Worm (Caenorhabditis elegans) whole organism, late embryonic: ENCODE results near the gene Y39B6A.10.
A peak's percentile ranks its signal among the peaks of the same experiment; 100 is the strongest.

Source experiments
- C08G9.2 ChIP-seq: sonication (generic microtip); optimal IDR thresholded peaks from 2 replicates; lab custom pipeline; 2016; ENCODE audit warnings: mild to moderate bottlenecking, missing genetic modification characterization, moderate library complexity, missing compliant biosample characterization
- C38D4.7 ChIP-seq: fragments of 200-800 bp; sonication (Bioruptor generic); optimal IDR thresholded peaks from 2 replicates; lab custom pipeline; 2018; ENCODE audit warnings: mild to moderate bottlenecking, missing genetic modification characterization, moderate library complexity, missing compliant biosample characterization
- F13H6.1 ChIP-seq: sonication (generic microtip); optimal IDR thresholded peaks from 2 replicates; lab custom pipeline; 2016; ENCODE audit warnings: missing genetic modification characterization, missing compliant biosample characterization
- K02D7.2 ChIP-seq: sonication (generic microtip); optimal IDR thresholded peaks from 2 replicates; lab custom pipeline; 2017; ENCODE audit warnings: mild to moderate bottlenecking, missing genetic modification characterization, missing compliant biosample characterization
- Y22D7AL.16 ChIP-seq: sonication (generic microtip); optimal IDR thresholded peaks from 2 replicates; lab custom pipeline; 2016; ENCODE audit warnings: missing genetic modification characterization, missing compliant biosample characterization
- ama-1 ChIP-seq: fragments of 150-350 bp; optimal IDR thresholded peaks from 2 replicates; lab custom pipeline; 2014
- ceh-30 ChIP-seq: fragments of 150-350 bp; optimal IDR thresholded peaks from 2 replicates; lab custom pipeline; 2014; ENCODE audit warnings: missing biosample characterization, missing genetic modification characterization
- ceh-34 ChIP-seq: sonication (generic microtip); optimal IDR thresholded peaks from 2 replicates; lab custom pipeline; 2016; ENCODE audit warnings: mild to moderate bottlenecking, missing genetic modification characterization, missing compliant biosample characterization
- ceh-45 ChIP-seq: fragments of 200-800 bp; sonication (Bioruptor generic); IDR thresholded peaks from 2 replicates; pipeline ENCODE4 v1.3.6; 2022; ENCODE audit warnings: missing genetic modification reagents, missing genetic modification characterization, missing compliant biosample characterization
- ceh-6 ChIP-seq: fragments of 200-800 bp; sonication (Bioruptor generic); optimal IDR thresholded peaks from 2 replicates; lab custom pipeline; 2018; ENCODE audit warnings: mild to moderate bottlenecking, missing genetic modification characterization, missing compliant biosample characterization
- elt-2 ChIP-seq: sonication (generic microtip); optimal IDR thresholded peaks from 2 replicates; lab custom pipeline; 2016; ENCODE audit warnings: missing genetic modification reagents, missing genetic modification characterization, missing compliant biosample characterization
- eyg-1 ChIP-seq: sonication (generic microtip); optimal IDR thresholded peaks from 2 replicates; lab custom pipeline; 2016; ENCODE audit warnings: missing genotype, missing genetic modification characterization, missing compliant biosample characterization
- fax-1 ChIP-seq: sonication (generic microtip); optimal IDR thresholded peaks from 2 replicates; lab custom pipeline; 2016; ENCODE audit warnings: missing genotype, missing genetic modification characterization, missing compliant biosample characterization
- fkh-6 ChIP-seq: sonication (generic microtip); optimal IDR thresholded peaks from 2 replicates; lab custom pipeline; 2016; ENCODE audit warnings: missing genetic modification characterization, missing compliant biosample characterization
- gmeb-2 ChIP-seq: sonication (generic microtip); optimal IDR thresholded peaks from 2 replicates; lab custom pipeline; 2016; ENCODE audit warnings: missing genetic modification characterization, inconsistent platforms, missing compliant biosample characterization
- hlh-13 ChIP-seq: fragments of 200-800 bp; sonication (Bioruptor generic); optimal IDR thresholded peaks from 2 replicates; lab custom pipeline; 2018; ENCODE audit warnings: mild to moderate bottlenecking, missing genetic modification characterization, missing compliant biosample characterization
- hlh-30 ChIP-seq: sonication (generic microtip); optimal IDR thresholded peaks from 2 replicates; lab custom pipeline; 2017; ENCODE audit warnings: antibody characterized with exemption, missing genetic modification characterization, missing compliant biosample characterization; ENCODE audit not compliant: insufficient read depth
- hlh-6 ChIP-seq: sonication (generic microtip); optimal IDR thresholded peaks from 2 replicates; lab custom pipeline; 2016; ENCODE audit warnings: missing genotype, missing genetic modification characterization, missing compliant biosample characterization
- hlh-8 ChIP-seq: sonication (generic microtip); optimal IDR thresholded peaks from 2 replicates; lab custom pipeline; 2016; ENCODE audit warnings: missing genotype, missing genetic modification characterization, missing compliant biosample characterization
- lim-6 ChIP-seq: sonication (generic microtip); optimal IDR thresholded peaks from 2 replicates; lab custom pipeline; 2016; ENCODE audit warnings: missing genetic modification characterization, missing compliant biosample characterization
- mec-3 ChIP-seq: sonication (generic microtip); optimal IDR thresholded peaks from 2 replicates; lab custom pipeline; 2016; ENCODE audit warnings: borderline replicate concordance, missing genetic modification characterization, missing compliant biosample characterization
- nfya-1 ChIP-seq: sonication (generic microtip); optimal IDR thresholded peaks from 2 replicates; lab custom pipeline; 2017; ENCODE audit warnings: missing genetic modification characterization, mild to moderate bottlenecking, missing compliant biosample characterization, antibody characterized with exemption, moderate library complexity
- nhr-11 ChIP-seq: fragments of 150-350 bp; optimal IDR thresholded peaks from 2 replicates; lab custom pipeline; 2014; ENCODE audit warnings: missing biosample characterization, missing genetic modification characterization
- npax-4 ChIP-seq: sonication (generic microtip); optimal IDR thresholded peaks from 2 replicates; lab custom pipeline; 2016; ENCODE audit warnings: missing genetic modification characterization, missing compliant biosample characterization
- odd-2 ChIP-seq: sonication (generic microtip); optimal IDR thresholded peaks from 2 replicates; lab custom pipeline; 2017; ENCODE audit warnings: antibody characterized with exemption, mild to moderate bottlenecking, missing genetic modification characterization, missing compliant biosample characterization
- pha-4 ChIP-seq: fragments of 150-350 bp; optimal IDR thresholded peaks from 2 replicates; lab custom pipeline; 2018; ENCODE audit warnings: missing biosample characterization, missing genetic modification reagents, missing genetic modification characterization
- ref-2 ChIP-seq: sonication (generic microtip); optimal IDR thresholded peaks from 2 replicates; lab custom pipeline; 2016; ENCODE audit warnings: missing genetic modification characterization, missing compliant biosample characterization
- rnt-1 ChIP-seq: sonication (generic microtip); optimal IDR thresholded peaks from 2 replicates; lab custom pipeline; 2016; ENCODE audit warnings: missing genetic modification characterization, missing compliant biosample characterization
- sdc-2 ChIP-seq: sonication (generic microtip); optimal IDR thresholded peaks from 2 replicates; lab custom pipeline; 2016; ENCODE audit warnings: missing genotype, missing genetic modification characterization, missing compliant biosample characterization
- sox-4 ChIP-seq: sonication (generic microtip); optimal IDR thresholded peaks from 2 replicates; lab custom pipeline; 2017; ENCODE audit warnings: mild to moderate bottlenecking, missing genetic modification characterization, inconsistent platforms, missing compliant biosample characterization
- syd-9 ChIP-seq: sonication (generic microtip); optimal IDR thresholded peaks from 2 replicates; lab custom pipeline; 2016; ENCODE audit warnings: mild to moderate bottlenecking, missing genetic modification characterization, moderate library complexity, missing compliant biosample characterization
- tbx-2 ChIP-seq: sonication (generic microtip); optimal IDR thresholded peaks from 2 replicates; lab custom pipeline; 2016; ENCODE audit warnings: missing genetic modification characterization, missing compliant biosample characterization
- tbx-7 ChIP-seq: sonication (generic microtip); optimal IDR thresholded peaks from 2 replicates; lab custom pipeline; 2016; ENCODE audit warnings: missing genotype, missing genetic modification characterization, missing compliant biosample characterization
- unc-55 ChIP-seq: sonication (generic microtip); optimal IDR thresholded peaks from 2 replicates; lab custom pipeline; 2017; ENCODE audit warnings: missing biosample characterization, missing genetic modification reagents, missing genetic modification characterization
- unc-86 ChIP-seq: sonication (generic microtip); optimal IDR thresholded peaks from 2 replicates; lab custom pipeline; 2016; ENCODE audit warnings: missing genetic modification characterization, missing compliant biosample characterization
- zip-5 ChIP-seq: sonication (generic microtip); optimal IDR thresholded peaks from 2 replicates; lab custom pipeline; 2016; ENCODE audit warnings: missing genetic modification characterization, missing compliant biosample characterization

Gene Y39B6A.10

DNA sequence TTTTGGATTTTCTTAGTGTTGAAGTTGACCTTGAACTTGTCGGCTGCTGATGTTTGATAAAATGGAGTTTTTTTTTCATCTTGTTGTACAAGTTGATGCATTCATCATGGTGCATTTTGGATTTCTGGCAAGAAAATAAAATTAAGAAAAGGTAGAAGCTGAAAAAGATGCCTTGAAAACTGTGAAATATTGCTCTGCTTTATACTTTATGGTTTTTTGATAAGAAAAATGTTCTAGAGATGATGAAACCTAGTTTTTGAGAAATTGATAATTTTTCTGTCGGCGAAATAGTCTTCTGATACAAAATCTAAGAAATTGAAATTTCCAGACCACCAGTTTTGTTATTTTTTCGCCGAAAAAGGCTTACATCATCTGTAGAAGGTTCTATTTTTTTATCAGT, 18.9 kb upstream of the Y39B6A.10 start, which contains the start of gene Y39B6A.69:
TSS of gene Y39B6A.69 (minus strand) at position 101 of the 400 bp plus-strand sequence.
- TF ChIP-seq ceh-45 (GFP tag; lab: Robert Waterston, UW), result no peak
- no peak for TF ChIP-seq Y22D7AL.16 (tag; lab: Kevin White, UChicago)
- TF ChIP-seq npax-4, result no peak
- TF ChIP-seq ref-2 (tag; lab: Kevin White, UChicago), result no peak
- TF ChIP-seq F13H6.1 (tag; lab: Kevin White, UChicago), result no peak
- TF ChIP-seq ama-1 (lab: Kevin White, UChicago), result no peak
- no peak for TF ChIP-seq nhr-11
- no peak for TF ChIP-seq unc-55 (GFP tag; lab: Kevin White, UChicago)
- no peak for TF ChIP-seq nfya-1 (tag; lab: Kevin White, UChicago)
- TF ChIP-seq unc-86 (tag; lab: Kevin White, UChicago), result no peak
- TF ChIP-seq lim-6, result no peak
- no peak for TF ChIP-seq ceh-6 (GFP tag; lab: Kevin White, UChicago)
- no peak for TF ChIP-seq hlh-8 (tag; lab: Kevin White, UChicago)
- TF ChIP-seq odd-2 (tag; lab: Kevin White, UChicago), result no peak
- TF ChIP-seq elt-2, result no peak
- no peak for TF ChIP-seq C38D4.7 (GFP tag; lab: Kevin White, UChicago)
- TF ChIP-seq sox-4 (tag; lab: Kevin White, UChicago), result no peak
- TF ChIP-seq syd-9, result no peak

DNA sequence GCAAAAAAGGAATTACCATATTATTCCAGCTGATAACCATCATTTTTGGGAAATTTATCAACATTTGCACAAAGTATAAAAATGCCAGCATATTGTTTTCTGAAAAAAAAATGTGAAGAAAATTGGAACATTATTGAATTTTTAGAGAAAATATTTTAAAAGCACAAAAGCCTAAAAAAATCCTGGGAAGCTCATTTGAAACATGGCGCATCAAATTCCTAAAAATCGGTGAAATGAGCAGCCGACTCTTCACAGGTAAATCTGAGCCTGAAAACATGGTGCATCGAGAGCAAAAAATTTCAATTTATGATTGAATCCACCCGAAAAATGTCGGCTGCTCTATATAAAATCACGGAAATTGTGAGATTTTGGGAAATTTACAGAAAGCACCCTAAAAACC, 15.7 kb upstream of the Y39B6A.10 start, which contains the start of gene Y39B6A.7:
TSS of gene Y39B6A.7 (minus strand) at position 101 of the 400 bp plus-strand sequence.
- TF ChIP-seq K02D7.2 (tag; lab: Kevin White, UChicago), result no peak
- no peak for TF ChIP-seq rnt-1 (tag; lab: Kevin White, UChicago)
- TF ChIP-seq fax-1 (tag; lab: Kevin White, UChicago), result no peak
- TF ChIP-seq pha-4 (tag; lab: Kevin White, UChicago), result no peak
- no peak for TF ChIP-seq zip-5 (tag; lab: Kevin White, UChicago)
- no peak for TF ChIP-seq ceh-30 (tag; lab: Kevin White, UChicago)
- no peak for TF ChIP-seq eyg-1 (tag; lab: Kevin White, UChicago)
- TF ChIP-seq fkh-6 (tag; lab: Kevin White, UChicago), result no peak
- TF ChIP-seq hlh-30 (tag; lab: Kevin White, UChicago), result no peak
- TF ChIP-seq sdc-2, result no peak
- no peak for TF ChIP-seq ceh-6 (GFP tag; lab: Kevin White, UChicago)
- no peak for TF ChIP-seq hlh-13 (GFP tag; lab: Kevin White, UChicago)
- no peak for TF ChIP-seq unc-86 (tag; lab: Kevin White, UChicago)
- TF ChIP-seq unc-55 (GFP tag; lab: Kevin White, UChicago), result no peak

DNA sequence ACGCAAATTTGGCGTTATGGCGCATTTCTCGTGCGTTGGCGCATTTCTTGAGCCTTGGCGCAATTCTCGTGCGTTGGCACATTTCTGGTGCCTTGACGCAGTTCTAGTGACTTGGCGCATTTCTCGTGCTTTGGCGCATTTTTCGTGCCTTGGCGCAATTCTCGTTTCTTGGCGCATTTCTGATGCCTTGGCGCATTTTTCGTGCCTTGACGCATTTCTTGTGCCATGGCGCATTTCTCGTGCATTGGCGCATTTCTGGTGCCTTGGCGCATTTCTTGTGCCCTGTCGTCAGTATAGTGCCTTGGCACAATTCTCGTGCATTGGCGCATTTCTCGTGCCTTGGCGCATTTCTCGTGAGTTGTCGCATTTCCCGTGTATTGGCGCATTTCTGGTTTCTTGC, 14.9 kb upstream of the Y39B6A.10 start:
- TF ChIP-seq hlh-6 (tag; lab: Kevin White, UChicago) (peak; percentile 16), Y22D7AL.16 (tag; lab: Kevin White, UChicago) (no peak), mec-3 (tag; lab: Kevin White, UChicago) (peak; percentile 64)

DNA sequence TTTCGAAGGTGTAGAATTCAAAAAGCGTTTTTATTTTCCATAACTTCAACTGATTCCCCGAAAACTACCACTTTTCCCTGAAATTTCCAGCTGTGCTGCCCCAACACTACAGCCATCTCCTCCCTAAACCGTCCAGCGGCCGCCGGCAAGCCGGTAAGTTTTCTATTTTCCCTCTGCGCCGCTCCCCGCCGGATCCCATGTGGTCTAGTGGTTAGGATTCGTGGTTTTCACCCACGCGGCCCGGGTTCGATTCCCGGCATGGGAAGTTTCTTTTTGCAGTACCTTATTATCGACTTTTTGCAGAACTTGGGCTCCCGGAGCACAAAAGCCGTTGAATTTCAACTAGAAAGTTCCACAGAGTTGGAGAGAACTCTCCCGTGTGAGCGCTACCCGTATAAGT, 9.2 kb upstream of the Y39B6A.10 start:
- TF ChIP-seq ceh-34 (tag; lab: Kevin White, UChicago) (peak; percentile 15), gmeb-2 (tag; lab: Kevin White, UChicago) (peak; percentile 10), C08G9.2 (tag; lab: Kevin White, UChicago) (peak; percentile 12), Y22D7AL.16 (tag; lab: Kevin White, UChicago) (no peak), tbx-2 (tag; lab: Kevin White, UChicago) (no peak), tbx-7 (tag; lab: Kevin White, UChicago) (no peak)
